Worm (Caenorhabditis elegans) whole organism, L4 larva: ENCODE results near the gene srz-58.
A peak's percentile ranks its signal among the peaks of the same experiment; 100 is the strongest.

Experiments used
- F26F4.8 ChIP-seq: fragments of 200-800 bp; sonication (Bioruptor generic); conservative IDR thresholded peaks from 2 replicates; pipeline ENCODE4 v1.3.6; 2022; ENCODE audit warnings: missing genetic modification characterization, missing compliant biosample characterization
- F44E2.7 ChIP-seq: fragments of 200-800 bp; sonication (Bioruptor generic); IDR thresholded peaks from 2 replicates; pipeline ENCODE4 v2.1.2; 2022; ENCODE audit warnings: missing genetic modification characterization, missing compliant biosample characterization
- F49E8.2 ChIP-seq: sonication (generic microtip); optimal IDR thresholded peaks from 2 replicates; lab custom pipeline; 2016; ENCODE audit warnings: missing compliant biosample characterization, mild to moderate bottlenecking, missing genetic modification characterization, borderline replicate concordance
- T26A8.4 ChIP-seq: fragments of 200-800 bp; sonication (Bioruptor generic); IDR thresholded peaks from 2 replicates; pipeline ENCODE4 v1.3.6; 2022; ENCODE audit warnings: missing genetic modification characterization, missing compliant biosample characterization
- Y105C5A.15 ChIP-seq: fragments of 200-800 bp; sonication (Bioruptor generic); IDR thresholded peaks from 2 replicates; pipeline ENCODE4 v1.3.6; 2022; ENCODE audit warnings: missing genetic modification characterization, missing compliant biosample characterization
- Y5F2A.4 ChIP-seq: fragments of 200-800 bp; sonication (Bioruptor generic); optimal IDR thresholded peaks from 2 replicates; lab custom pipeline; 2018; ENCODE audit warnings: mild to moderate bottlenecking, missing genetic modification characterization, missing compliant biosample characterization
- ZK546.5 ChIP-seq, 2 experiments: sonication (generic microtip); optimal IDR thresholded peaks; 2 replicates each; lab custom pipeline; 2017; ENCODE audit warnings: missing biosample characterization in 2 of 2, missing genetic modification characterization in 2 of 2
- aha-1 ChIP-seq: fragments of 150-350 bp; peaks from one replicate; lab custom pipeline; 2014; ENCODE audit warnings: missing biosample characterization, missing genetic modification characterization
- aly-2 ChIP-seq: sonication (generic microtip); optimal IDR thresholded peaks from 2 replicates; lab custom pipeline; 2018; ENCODE audit warnings: missing biosample characterization, missing genetic modification characterization
- ama-1 ChIP-seq: fragments of 150-350 bp; optimal IDR thresholded peaks from 2 replicates; lab custom pipeline; 2014; ENCODE audit warnings: inconsistent platforms, mixed read lengths
- arid-1 ChIP-seq: fragments of 200-800 bp; sonication (Bioruptor generic); conservative IDR thresholded peaks from 2 replicates; pipeline ENCODE4 v1.3.6; 2022; ENCODE audit warnings: missing genetic modification reagents, missing genetic modification characterization, missing compliant biosample characterization
- attf-4 ChIP-seq: sonication (generic microtip); optimal IDR thresholded peaks from 3 replicates; lab custom pipeline; 2017; ENCODE audit warnings: missing biosample characterization, missing genetic modification characterization
- ceh-32 ChIP-seq: sonication (generic microtip); optimal IDR thresholded peaks from 2 replicates; lab custom pipeline; 2016; ENCODE audit warnings: mild to moderate bottlenecking, missing genetic modification characterization, missing compliant biosample characterization; ENCODE audit not compliant: poor library complexity
- ceh-44 ChIP-seq: fragments of 200-800 bp; sonication (Bioruptor generic); IDR thresholded peaks from 2 replicates; pipeline ENCODE4 v1.3.6; 2022; ENCODE audit warnings: missing genetic modification reagents, missing genetic modification characterization, missing compliant biosample characterization
- ces-1 ChIP-seq: fragments of 150-350 bp; sonication (generic microtip); optimal IDR thresholded peaks from 4 replicates; lab custom pipeline; 2014; ENCODE audit warnings: missing biosample characterization, missing genetic modification reagents, missing genetic modification characterization
- daf-16 ChIP-seq, 3 experiments: sonication (generic microtip); optimal IDR thresholded peaks; 2 replicates each; lab custom pipeline; 2016 to 2017; ENCODE audit warnings: missing genetic modification characterization in 3 of 3, missing genetic modification reagents in 3 of 3, mild to moderate bottlenecking in 2 of 3, missing compliant biosample characterization in 2 of 3, missing biosample characterization in 1 of 3, moderate library complexity in 1 of 3
- dmd-6 ChIP-seq: fragments of 200-800 bp; sonication (Bioruptor generic); IDR thresholded peaks from 2 replicates; pipeline ENCODE4 v1.3.6; 2022; ENCODE audit warnings: missing genetic modification reagents, missing genetic modification characterization, missing compliant biosample characterization
- dmd-9 ChIP-seq: fragments of 200-800 bp; sonication (Bioruptor generic); IDR thresholded peaks from 2 replicates; pipeline ENCODE4 v1.3.6; 2022; ENCODE audit warnings: missing genetic modification reagents, missing genetic modification characterization, missing compliant biosample characterization
- duxl-1 ChIP-seq: sonication (generic microtip); optimal IDR thresholded peaks from 2 replicates; lab custom pipeline; 2016; ENCODE audit warnings: mild to moderate bottlenecking, missing genetic modification characterization, moderate library complexity, missing compliant biosample characterization; ENCODE audit not compliant: poor library complexity
- dve-1 ChIP-seq: sonication (generic microtip); optimal IDR thresholded peaks from 2 replicates; lab custom pipeline; 2017; ENCODE audit warnings: antibody characterized with exemption, mild to moderate bottlenecking, missing genetic modification characterization, missing compliant biosample characterization; ENCODE audit not compliant: insufficient read depth
- egl-43 ChIP-seq: fragments of 200-800 bp; sonication (Bioruptor generic); IDR thresholded peaks from 2 replicates; pipeline ENCODE4 v1.3.6; 2022; ENCODE audit warnings: missing genetic modification reagents, missing genetic modification characterization, missing compliant biosample characterization
- fkh-10 ChIP-seq: fragments of 150-350 bp; optimal IDR thresholded peaks from 2 replicates; lab custom pipeline; 2014; ENCODE audit warnings: missing biosample characterization, missing genetic modification reagents, missing genetic modification characterization
- fos-1 ChIP-seq: fragments of 150-350 bp; optimal IDR thresholded peaks from 2 replicates; lab custom pipeline; 2014; ENCODE audit warnings: missing biosample characterization, missing genetic modification characterization
- hmg-1.1 ChIP-seq: fragments of 200-800 bp; sonication (Bioruptor generic); IDR thresholded peaks from 2 replicates; pipeline ENCODE4 v1.3.6; 2022; ENCODE audit warnings: missing genetic modification reagents, missing genetic modification characterization, missing compliant biosample characterization
- lim-7 ChIP-seq: fragments of 200-800 bp; sonication (Bioruptor generic); IDR thresholded peaks from 2 replicates; pipeline ENCODE4 v1.3.6; 2022; ENCODE audit warnings: missing genetic modification characterization, missing compliant biosample characterization
- madf-5 ChIP-seq, 2 experiments: fragments of 200-800 bp; sonication (Bioruptor generic); IDR thresholded peaks; 2 replicates each; pipeline ENCODE4 v1.3.6; 2022; ENCODE audit warnings: missing compliant biosample characterization in 2 of 2, missing genetic modification characterization in 2 of 2
- mdl-1 ChIP-seq, 2 experiments: fragments of 150-350 bp in 1 of 2; sonication (generic microtip) in 1 of 2; optimal IDR thresholded peaks; 2 replicates each; lab custom pipeline; 2014 to 2017; ENCODE audit warnings: missing biosample characterization in 2 of 2, missing genetic modification characterization in 2 of 2
- mxl-3 ChIP-seq: fragments of 200-800 bp; sonication (Bioruptor generic); optimal IDR thresholded peaks from 2 replicates; lab custom pipeline; 2018; ENCODE audit warnings: mild to moderate bottlenecking, missing genetic modification characterization, missing compliant biosample characterization
- nhr-11 ChIP-seq: fragments of 150-350 bp; optimal IDR thresholded peaks from 2 replicates; lab custom pipeline; 2014; ENCODE audit warnings: missing biosample characterization, missing genetic modification characterization
- nhr-237 ChIP-seq: sonication (generic microtip); optimal IDR thresholded peaks from 2 replicates; lab custom pipeline; 2017; ENCODE audit warnings: missing biosample characterization, missing genetic modification characterization
- nhr-25 ChIP-seq: sonication (generic microtip); optimal IDR thresholded peaks from 2 replicates; lab custom pipeline; 2017; ENCODE audit warnings: missing genetic modification characterization, mild to moderate bottlenecking, missing compliant biosample characterization, antibody characterized with exemption, moderate library complexity, borderline replicate concordance; ENCODE audit not compliant: insufficient read depth
- nhr-28 ChIP-seq: fragments of 150-350 bp; optimal IDR thresholded peaks from 2 replicates; lab custom pipeline; 2014; ENCODE audit warnings: missing biosample characterization, missing genetic modification characterization
- nhr-41 ChIP-seq: fragments of 200-800 bp; sonication (Bioruptor generic); IDR thresholded peaks from 2 replicates; pipeline ENCODE4 v1.3.6; 2022; ENCODE audit warnings: missing genetic modification reagents, missing genetic modification characterization, missing compliant biosample characterization
- nhr-42 ChIP-seq: fragments of 200-800 bp; sonication (Bioruptor generic); IDR thresholded peaks from 2 replicates; pipeline ENCODE4 v1.3.6; 2022; ENCODE audit warnings: missing genetic modification characterization, missing compliant biosample characterization
- nhr-48 ChIP-seq: sonication (generic microtip); optimal IDR thresholded peaks from 2 replicates; lab custom pipeline; 2016; ENCODE audit warnings: mild to moderate bottlenecking, missing genetic modification characterization, missing compliant biosample characterization
- nhr-76 ChIP-seq: fragments of 150-350 bp; optimal IDR thresholded peaks from 2 replicates; lab custom pipeline; 2014; ENCODE audit warnings: missing biosample characterization, missing genetic modification characterization
- nhr-77 ChIP-seq: fragments of 150-350 bp; optimal IDR thresholded peaks from 2 replicates; lab custom pipeline; 2014; ENCODE audit warnings: missing biosample characterization, missing genetic modification characterization
- pqm-1 ChIP-seq: sonication (generic microtip); optimal IDR thresholded peaks from 2 replicates; lab custom pipeline; 2017; ENCODE audit warnings: missing biosample characterization, missing genetic modification characterization
- rbr-2 ChIP-seq: sonication (generic microtip); optimal IDR thresholded peaks from 2 replicates; lab custom pipeline; 2016; ENCODE audit warnings: missing genotype, missing genetic modification characterization, missing compliant biosample characterization
- saeg-2 ChIP-seq: fragments of 200-800 bp; sonication (Bioruptor generic); IDR thresholded peaks from 2 replicates; pipeline ENCODE4 v1.3.6; 2022; ENCODE audit warnings: missing genetic modification reagents, missing genetic modification characterization, missing compliant biosample characterization
- sdz-12 ChIP-seq: fragments of 200-800 bp; sonication (Bioruptor generic); optimal IDR thresholded peaks from 2 replicates; lab custom pipeline; 2018; ENCODE audit warnings: mild to moderate bottlenecking, missing genetic modification characterization, missing compliant biosample characterization
- skn-1 ChIP-seq: fragments of 150-350 bp; optimal IDR thresholded peaks from 2 replicates; lab custom pipeline; 2014; ENCODE audit warnings: missing biosample characterization, missing genetic modification characterization
- spr-1 ChIP-seq: sonication (generic microtip); optimal IDR thresholded peaks from 2 replicates; lab custom pipeline; 2016; ENCODE audit warnings: mild to moderate bottlenecking, missing genetic modification characterization, missing compliant biosample characterization
- spr-3 ChIP-seq: fragments of 200-800 bp; sonication (Bioruptor generic); optimal IDR thresholded peaks from 2 replicates; lab custom pipeline; 2018; ENCODE audit warnings: mild to moderate bottlenecking, missing genetic modification characterization, missing compliant biosample characterization
- tra-1 ChIP-seq: fragments of 200-800 bp; sonication (Bioruptor generic); IDR thresholded peaks from 2 replicates; pipeline ENCODE4 v1.3.6; 2022; ENCODE audit warnings: missing genetic modification reagents, missing genetic modification characterization, missing compliant biosample characterization
- unc-62 ChIP-seq, 3 experiments: fragments of 150-350 bp in 1 of 3; sonication (generic microtip); optimal IDR thresholded peaks in 2 of 3; peaks in 1 of 3; 1 replicate in 1 of 3; 2 replicates in 2 of 3; lab custom pipeline; 2014 to 2017; ENCODE audit warnings: missing biosample characterization in 3 of 3, missing genetic modification characterization in 3 of 3, missing genetic modification reagents in 3 of 3, missing genotype in 1 of 3
- zfp-2 ChIP-seq: sonication (generic microtip); optimal IDR thresholded peaks from 2 replicates; lab custom pipeline; 2016; ENCODE audit warnings: mild to moderate bottlenecking, missing genetic modification characterization, missing compliant biosample characterization
- zip-2 ChIP-seq: fragments of 150-350 bp; optimal IDR thresholded peaks from 2 replicates; lab custom pipeline; 2014; ENCODE audit warnings: missing biosample characterization, missing genetic modification characterization
- ztf-7 ChIP-seq: fragments of 150-350 bp; optimal IDR thresholded peaks from 2 replicates; lab custom pipeline; 2014; ENCODE audit warnings: missing biosample characterization, missing genetic modification characterization

srz-58 gene

DNA sequence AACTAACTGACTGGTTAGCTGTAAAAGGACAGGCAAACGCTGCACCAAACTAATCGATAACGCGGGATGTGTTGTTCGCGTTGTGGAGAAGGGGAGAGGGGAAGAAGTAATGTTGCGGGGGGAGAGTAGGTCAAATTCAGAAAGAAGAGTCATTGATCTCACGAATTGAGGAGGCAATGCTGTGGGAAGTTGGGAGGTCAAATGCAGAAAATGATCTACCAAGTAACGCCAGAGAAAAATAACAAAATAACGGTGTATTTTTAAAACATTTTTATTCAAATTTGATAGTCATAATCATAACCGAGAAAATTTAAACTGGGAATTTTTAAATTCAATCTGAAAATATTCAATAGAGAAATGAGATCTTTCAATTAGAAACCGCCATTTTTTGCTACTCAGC lies 32.1 kb downstream of the srz-58 start, which contains the start of gene lsy-27:
lsy-27 (minus strand) TSS at position 101 of the 400 bp plus-strand sequence.
- TF ChIP-seq F44E2.7 (GFP tag; lab: Robert Waterston, UW): no peak
- TF ChIP-seq madf-5 (GFP tag; IDR thresholded peaks at IDR 0.05; lab: Robert Waterston, UW): no peak
- TF ChIP-seq mdl-1 (tag; optimal IDR thresholded peaks at IDR 0.05; lab: Kevin White, UChicago): no peak
- no peak for TF ChIP-seq attf-4 (tag; lab: Kevin White, UChicago)
- no peak for TF ChIP-seq fkh-10
- no peak for TF ChIP-seq Y5F2A.4 (GFP tag; lab: Kevin White, UChicago)
- no peak for TF ChIP-seq F49E8.2 (tag; lab: Kevin White, UChicago)
- no peak for TF ChIP-seq ceh-32 (tag; lab: Kevin White, UChicago)
- TF ChIP-seq tra-1 (GFP tag; lab: Robert Waterston, UW): no peak
- TF ChIP-seq ZK546.5 (tag; optimal IDR thresholded peaks at IDR 0.05; lab: Kevin White, UChicago): no peak
- no peak for TF ChIP-seq dve-1
- TF ChIP-seq duxl-1: no peak
- TF ChIP-seq sdz-12 (GFP tag; lab: Kevin White, UChicago): no peak
- no peak for TF ChIP-seq unc-62 (GFP tag; optimal IDR thresholded peaks at IDR 0.05 in 1 of 2; lab: Kevin White, UChicago)
- no peak for TF ChIP-seq unc-62 (tag; optimal IDR thresholded peaks at IDR 0.05; lab: Kevin White, UChicago)
- TF ChIP-seq nhr-237 (tag; lab: Kevin White, UChicago): no peak
- TF ChIP-seq T26A8.4 (GFP tag; lab: Robert Waterston, UW): no peak
- no peak for TF ChIP-seq nhr-48 (tag; lab: Kevin White, UChicago)
- TF ChIP-seq aha-1 (tag; lab: Kevin White, UChicago): no peak
- TF ChIP-seq, all 104 proteins: peak for 0

ce11 chrV:17352827-17353373 lies 35.0 kb downstream of the srz-58 start, which contains the start of the genes fbxa-134 and F47H4.2:
fbxa-134 (minus strand) TSS chrV:17352870.
F47H4.2 (plus strand) TSS chrV:17353323.
- TF ChIP-seq hmg-1.1 (GFP tag; lab: Robert Waterston, UW) (no peak), ces-1 (GFP tag; lab: Kevin White, UChicago) (no peak), nhr-76 (tag; lab: Kevin White, UChicago) (no peak), ceh-44 (GFP tag; lab: Robert Waterston, UW) (no peak), zfp-2 (tag; lab: Kevin White, UChicago) (no peak), egl-43 (GFP tag; lab: Robert Waterston, UW) (no peak), spr-3 (GFP tag; lab: Kevin White, UChicago) (no peak), nhr-11 (tag; lab: Kevin White, UChicago) (no peak), fos-1 (tag; lab: Kevin White, UChicago) (no peak), nhr-25 (tag; lab: Kevin White, UChicago) (no peak), tra-1 (GFP tag; lab: Robert Waterston, UW) (no peak), spr-1 (tag; lab: Kevin White, UChicago) (no peak), F44E2.7 (GFP tag; lab: Robert Waterston, UW) (no peak), nhr-41 (GFP tag; lab: Robert Waterston, UW) (no peak), zip-2 (tag; lab: Kevin White, UChicago) (no peak), ztf-7 (no peak), mxl-3 (GFP tag; lab: Kevin White, UChicago) (no peak), aly-2 (tag; lab: Kevin White, UChicago) (no peak), skn-1 (tag; lab: Kevin White, UChicago) (no peak), nhr-28 (tag; lab: Kevin White, UChicago) (peak; percentile 83), dmd-6 (GFP tag; lab: Robert Waterston, UW) (peak; percentile 43; the same call in 1 of the 2 replicates), duxl-1 (no peak), F26F4.8 (GFP tag; lab: Robert Waterston, UW) (no peak), sdz-12 (GFP tag; lab: Kevin White, UChicago) (no peak), nhr-42 (GFP tag; lab: Robert Waterston, UW) (no peak), pqm-1 (tag; lab: Kevin White, UChicago) (peak; percentile 99), daf-16 (GFP tag; optimal IDR thresholded peaks at IDR 0.05; lab: Kevin White, UChicago) (no peak), daf-16 (tag; optimal IDR thresholded peaks at IDR 0.05; lab: Kevin White, UChicago) (peak; percentile 98), saeg-2 (no peak), rbr-2 (no peak), dmd-9 (GFP tag; lab: Robert Waterston, UW) (no peak), lim-7 (GFP tag; lab: Robert Waterston, UW) (no peak), Y105C5A.15 (GFP tag; lab: Robert Waterston, UW) (no peak), nhr-48 (tag; lab: Kevin White, UChicago) (peak; percentile 11), ama-1 (lab: Kevin White, UChicago) (no peak), nhr-77 (peak; percentile 22), arid-1 (GFP tag; lab: Robert Waterston, UW) (no peak), Y5F2A.4 (GFP tag; lab: Kevin White, UChicago) (no peak)
